Fruit fly (Drosophila melanogaster): Measurements from ENCODE around the gene CG7536.

CG7536 gene

dm6 chrX:18088432-18088831 is at the start of gene CG7536:
TSS of gene CG7536 (minus strand) at chrX:18088532.
- TF ChIP-seq CG32264 (GFP tag; optimal IDR thresholded peaks at IDR 0.05) (no peak), usp (GFP tag; optimal IDR thresholded peaks at IDR 0.05) (no peak), psq (GFP tag; optimal IDR thresholded peaks at IDR 0.05) (no peak), dmrt93B (GFP tag; optimal IDR thresholded peaks at IDR 0.05) (no peak), Abd-B (GFP tag; optimal IDR thresholded peaks at IDR 0.05) (no peak), brk (GFP tag; optimal IDR thresholded peaks at IDR 0.05) (no peak), br (GFP tag; optimal IDR thresholded peaks at IDR 0.05) (no peak), CrebA (GFP tag; optimal IDR thresholded peaks at IDR 0.05; ENCODE audit: borderline replicate concordance) (no peak), ey (GFP tag; optimal IDR thresholded peaks at IDR 0.05) (no peak), sage (GFP tag; optimal IDR thresholded peaks at IDR 0.05) (no peak), sv (GFP tag; optimal IDR thresholded peaks at IDR 0.05) (no peak), OdsH (GFP tag; optimal IDR thresholded peaks at IDR 0.05) (no peak), GATAd (GFP tag; optimal IDR thresholded peaks at IDR 0.05) (no peak), Vsx2 (GFP tag; optimal IDR thresholded peaks at IDR 0.05; ENCODE audit: partially characterized antibody) (no peak), Dif (GFP tag; optimal IDR thresholded peaks at IDR 0.05; ENCODE audit: partially characterized antibody) (no peak), Rel (GFP tag; optimal IDR thresholded peaks at IDR 0.05) (no peak), Rel (tag; optimal IDR thresholded peaks at IDR 0.05) (no peak), Sp1 (GFP tag; optimal IDR thresholded peaks at IDR 0.05) (no peak), tai (GFP tag; optimal IDR thresholded peaks at IDR 0.05) (no peak), Hr83 (GFP tag; optimal IDR thresholded peaks at IDR 0.05; ENCODE audit: poor library complexity, severe bottlenecking) (no peak)

dm6 chrX:18136910-18137849 is 48.8 kb upstream of the CG7536 start, which contains the start of gene ari-1:
TSS of gene ari-1 (minus strand) at chrX:18137784.
- TF ChIP-seq Vsx2 (GFP tag; optimal IDR thresholded peaks at IDR 0.05; ENCODE audit: partially characterized antibody) (no peak), foxo (GFP tag; optimal IDR thresholded peaks at IDR 0.05) (peak in 1 of 2 experiments; percentile 2), sv (GFP tag; optimal IDR thresholded peaks at IDR 0.05) (no peak), Dif (GFP tag; optimal IDR thresholded peaks at IDR 0.05; ENCODE audit: partially characterized antibody) (no peak), Hr83 (GFP tag; optimal IDR thresholded peaks at IDR 0.05; ENCODE audit: poor library complexity, severe bottlenecking) (no peak), jim (GFP tag; optimal IDR thresholded peaks at IDR 0.05) (no peak), woc (GFP tag; optimal IDR thresholded peaks at IDR 0.05) (no peak), usp (GFP tag; optimal IDR thresholded peaks at IDR 0.05) (no peak), CG32264 (GFP tag; optimal IDR thresholded peaks at IDR 0.05) (no peak), fru (GFP tag; optimal IDR thresholded peaks at IDR 0.05) (peak; percentile 1), Sp1 (GFP tag; optimal IDR thresholded peaks at IDR 0.05) (no peak), ey (GFP tag; optimal IDR thresholded peaks at IDR 0.05) (no peak), tai (GFP tag; optimal IDR thresholded peaks at IDR 0.05) (no peak), sage (GFP tag; optimal IDR thresholded peaks at IDR 0.05) (no peak), GATAd (GFP tag; optimal IDR thresholded peaks at IDR 0.05) (no peak), dsf (GFP tag; optimal IDR thresholded peaks at IDR 0.05; ENCODE audit: borderline replicate concordance) (no peak), psq (GFP tag; optimal IDR thresholded peaks at IDR 0.05) (peak; percentile 41), dl (GFP tag; optimal IDR thresholded peaks at IDR 0.05; ENCODE audit: insufficient read depth in 1 of 2, partially characterized antibody in 2 of 2) (no peak), brk (GFP tag; optimal IDR thresholded peaks at IDR 0.05) (no peak), OdsH (GFP tag; optimal IDR thresholded peaks at IDR 0.05) (no peak), Rel (GFP tag; optimal IDR thresholded peaks at IDR 0.05) (no peak), Rel (tag; optimal IDR thresholded peaks at IDR 0.05) (no peak), dmrt93B (GFP tag; optimal IDR thresholded peaks at IDR 0.05) (no peak), CG9705 (GFP tag; optimal IDR thresholded peaks at IDR 0.05) (no peak), lola (GFP tag; optimal IDR thresholded peaks at IDR 0.05) (peak; percentile 38), Mio (GFP tag; optimal IDR thresholded peaks at IDR 0.05) (no peak), Abd-B (GFP tag; optimal IDR thresholded peaks at IDR 0.05) (peak; percentile 21), Hnf4 (GFP tag; optimal IDR thresholded peaks at IDR 0.05) (no peak), CrebA (GFP tag; optimal IDR thresholded peaks at IDR 0.05; ENCODE audit: borderline replicate concordance) (no peak), h (GFP tag; optimal IDR thresholded peaks at IDR 0.05) (no peak), rgr (GFP tag; optimal IDR thresholded peaks at IDR 0.05) (no peak), br (GFP tag; optimal IDR thresholded peaks at IDR 0.05) (no peak), N (GFP tag; optimal IDR thresholded peaks at IDR 0.05) (peak; percentile 85), Dfd (GFP tag; optimal IDR thresholded peaks at IDR 0.05) (no peak), Myc (optimal IDR thresholded peaks at IDR 0.05) (no peak), Jra (GFP tag; optimal IDR thresholded peaks at IDR 0.05) (no peak), pan (optimal IDR thresholded peaks at IDR 0.05) (no peak), HLH106 (tag; optimal IDR thresholded peaks at IDR 0.05) (no peak), Hr78 (GFP tag; optimal IDR thresholded peaks at IDR 0.05) (no peak)

Data from whole organism, wandering third instar larva.